Fruit fly (Drosophila melanogaster): ENCODE results near the gene vn.

vn gene

DNA sequence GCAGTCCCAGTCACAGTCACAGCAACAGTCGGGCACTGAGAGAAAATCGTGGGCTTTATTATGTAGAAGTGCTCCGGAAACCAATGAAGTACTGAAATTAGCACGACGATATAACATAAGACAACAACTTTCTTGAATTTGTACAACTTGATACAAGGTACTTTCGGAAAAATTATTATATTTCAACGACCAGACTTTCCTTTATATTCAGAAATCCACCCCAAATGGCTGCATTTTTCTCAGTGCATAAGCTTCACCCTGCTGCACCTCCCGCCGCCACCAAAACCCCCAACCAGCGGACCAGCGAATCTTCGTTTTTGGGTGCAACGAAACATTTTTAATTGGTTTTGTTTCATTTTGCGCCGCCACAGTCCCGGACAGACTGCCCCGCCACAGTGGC, 17.5 kb upstream of the vn start (continued):
- TF ChIP-seq CG10669 (GFP tag; optimal IDR thresholded peaks at IDR 0.05), result peak; percentile 54
- peak; percentile 65 for TF ChIP-seq Hr39 (GFP tag; optimal IDR thresholded peaks at IDR 0.05)
- TF ChIP-seq spab (GFP tag; optimal IDR thresholded peaks at IDR 0.05), result peak; percentile 51
- TF ChIP-seq CG6792 (GFP tag; optimal IDR thresholded peaks at IDR 0.05), result peak; percentile 71
- TF ChIP-seq achi (GFP tag; optimal IDR thresholded peaks at IDR 0.05), result peak; percentile 54
- peak; percentile 47 for TF ChIP-seq pdm3 (GFP tag; optimal IDR thresholded peaks at IDR 0.05)
- TF ChIP-seq CG6276 (GFP tag; optimal IDR thresholded peaks at IDR 0.05), result no peak
- TF ChIP-seq Blimp-1 (GFP tag; optimal IDR thresholded peaks at IDR 0.05), result peak; percentile 32
- TF ChIP-seq fkh (GFP tag; optimal IDR thresholded peaks at IDR 0.05), result no peak
- peak in 1 of 2 experiments; percentile 11 for TF ChIP-seq salr (GFP tag; optimal IDR thresholded peaks at IDR 0.05)
- peak; percentile 62 for TF ChIP-seq vri (GFP tag; optimal IDR thresholded peaks at IDR 0.05)
- TF ChIP-seq CG8319 (GFP tag; optimal IDR thresholded peaks at IDR 0.05), result peak; percentile 34
- no peak for TF ChIP-seq CG15336 (GFP tag; IDR thresholded peaks at IDR 0.05)
- no peak for TF ChIP-seq Lpt (GFP tag; optimal IDR thresholded peaks at IDR 0.05)
- peak; percentile 72 for TF ChIP-seq Met (GFP tag; optimal IDR thresholded peaks at IDR 0.05)

DNA sequence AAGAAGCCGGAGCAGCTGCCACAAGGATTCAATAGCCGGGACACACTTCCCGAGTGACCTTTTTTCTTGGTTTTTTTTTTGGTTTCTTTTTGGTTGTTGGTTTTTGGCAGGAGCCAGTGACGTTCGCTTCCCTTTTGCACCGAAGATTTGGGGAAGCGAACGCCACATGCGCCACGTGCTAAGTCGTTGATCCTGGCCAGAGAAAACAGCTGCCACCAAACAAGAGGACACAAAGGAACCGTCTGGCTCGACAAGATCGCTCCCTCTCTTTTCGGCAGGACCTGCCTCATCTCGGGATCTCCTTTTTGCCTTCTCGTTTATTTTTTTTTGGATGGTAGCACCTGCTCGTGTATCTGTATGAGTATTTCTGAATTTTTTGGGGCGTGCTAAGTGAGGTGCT, 13.6 kb upstream of the vn start:
- TF ChIP-seq CG11294 (GFP tag; IDR thresholded peaks at IDR 0.05), result no peak
- TF ChIP-seq eg (GFP tag; IDR thresholded peaks at IDR 0.05), result no peak
- no peak for TF ChIP-seq net (GFP tag; optimal IDR thresholded peaks at IDR 0.05)
- no peak for TF ChIP-seq CG16779 (tag; optimal IDR thresholded peaks at IDR 0.05)
- no peak for TF ChIP-seq fd59A (GFP tag; optimal IDR thresholded peaks at IDR 0.05)
- TF ChIP-seq ss (GFP tag; optimal IDR thresholded peaks at IDR 0.05), result no peak
- no peak for TF ChIP-seq CG10669 (GFP tag; optimal IDR thresholded peaks at IDR 0.05)
- no peak for TF ChIP-seq CG6854 (GFP tag; optimal IDR thresholded peaks at IDR 0.05)
- no peak for TF ChIP-seq topi (GFP tag; optimal IDR thresholded peaks at IDR 0.05)
- TF ChIP-seq CG15336 (GFP tag; IDR thresholded peaks at IDR 0.05), result no peak
- TF ChIP-seq Hr39 (GFP tag; optimal IDR thresholded peaks at IDR 0.05), result no peak
- no peak for TF ChIP-seq salr (GFP tag; optimal IDR thresholded peaks at IDR 0.05)
- TF ChIP-seq CG8119 (GFP tag; IDR thresholded peaks at IDR 0.05), result no peak
- no peak for TF ChIP-seq Hr4 (GFP tag; optimal IDR thresholded peaks at IDR 0.05)

DNA sequence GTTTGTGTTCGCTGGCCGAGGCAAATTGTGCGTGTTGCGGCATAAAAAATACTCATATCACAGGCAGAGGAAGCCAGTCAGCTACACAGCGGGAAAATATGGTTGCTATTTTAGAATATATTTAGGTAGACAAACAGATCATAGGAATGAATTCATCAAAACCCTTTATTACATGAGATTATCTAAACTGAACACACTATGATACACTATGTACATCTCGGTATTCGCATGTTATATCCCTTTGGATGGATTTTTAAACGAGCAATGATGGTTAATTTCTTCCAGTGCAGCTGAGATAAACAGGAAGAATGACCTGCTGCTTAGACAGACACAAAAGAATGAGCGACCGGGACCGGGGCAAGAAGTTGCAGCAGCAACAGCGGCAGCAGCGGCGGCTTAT, 11.5 kb upstream of the vn start:
- TF ChIP-seq esn (GFP tag; optimal IDR thresholded peaks at IDR 0.05) (peak; percentile 34), Hr39 (GFP tag; optimal IDR thresholded peaks at IDR 0.05) (peak; percentile 26), CG10631 (GFP tag; optimal IDR thresholded peaks at IDR 0.05) (peak; percentile 28), Gug (GFP tag; IDR thresholded peaks at IDR 0.05) (no peak), CG10669 (GFP tag; optimal IDR thresholded peaks at IDR 0.05) (peak; percentile 52), dsx (GFP tag; optimal IDR thresholded peaks at IDR 0.05; ENCODE audit: poor library complexity, severe bottlenecking) (peak; percentile 41), vri (GFP tag; optimal IDR thresholded peaks at IDR 0.05) (peak; percentile 13), CG3919 (GFP tag; optimal IDR thresholded peaks at IDR 0.05) (peak; percentile 26), CG6854 (GFP tag; optimal IDR thresholded peaks at IDR 0.05) (no peak), eg (GFP tag; IDR thresholded peaks at IDR 0.05) (no peak), CG6808 (GFP tag; optimal IDR thresholded peaks at IDR 0.05) (peak; percentile 57), OdsH (GFP tag; optimal IDR thresholded peaks at IDR 0.05) (peak; percentile 14), CG34406 (GFP tag; optimal IDR thresholded peaks at IDR 0.05) (no peak), CG3032 (tag; optimal IDR thresholded peaks at IDR 0.05) (peak; percentile 45), CG8119 (GFP tag; IDR thresholded peaks at IDR 0.05) (no peak), ss (GFP tag; optimal IDR thresholded peaks at IDR 0.05) (peak; percentile 25 to 52), svp (GFP tag) (peak; percentile 72), topi (GFP tag; optimal IDR thresholded peaks at IDR 0.05) (peak; percentile 11), Met (GFP tag; optimal IDR thresholded peaks at IDR 0.05) (peak; percentile 37), net (GFP tag; optimal IDR thresholded peaks at IDR 0.05) (no peak), Sox14 (GFP tag; optimal IDR thresholded peaks at IDR 0.05) (peak; percentile 29), CG16779 (tag; optimal IDR thresholded peaks at IDR 0.05) (no peak), Hr4 (GFP tag; optimal IDR thresholded peaks at IDR 0.05) (no peak), spab (GFP tag; optimal IDR thresholded peaks at IDR 0.05) (peak; percentile 46), CG6276 (GFP tag; optimal IDR thresholded peaks at IDR 0.05) (no peak), lz (GFP tag; optimal IDR thresholded peaks at IDR 0.05) (peak; percentile 11), fd59A (GFP tag; optimal IDR thresholded peaks at IDR 0.05) (peak; percentile 12), CG6792 (GFP tag; optimal IDR thresholded peaks at IDR 0.05) (peak; percentile 8), pdm3 (GFP tag; optimal IDR thresholded peaks at IDR 0.05) (peak; percentile 0), CG32006 (GFP tag; optimal IDR thresholded peaks at IDR 0.05) (peak; percentile 3), CG6163 (GFP tag; IDR thresholded peaks at IDR 0.05) (no peak), Ets96B (tag; optimal IDR thresholded peaks at IDR 0.05) (peak; percentile 56), Smox (GFP tag; optimal IDR thresholded peaks at IDR 0.05) (peak; percentile 13), Eip78C (GFP tag) (peak; percentile 77), Lpt (GFP tag; optimal IDR thresholded peaks at IDR 0.05) (no peak), Ets21C (GFP tag; optimal IDR thresholded peaks at IDR 0.05) (no peak), Eip75B (GFP tag; optimal IDR thresholded peaks at IDR 0.05) (peak; percentile 30)

Measured in whole organism, prepupa.